Fruit fly (Drosophila melanogaster) whole organism, adult: Measurements from ENCODE around the gene a6.

ENCODE experiments used
- CG14711 ChIP-seq: fragments of 200-800 bp; sonication (Bioruptor generic); optimal IDR thresholded peaks from 2 replicates; lab custom pipeline; 2018; ENCODE audit warnings: missing biosample characterization, mild to moderate bottlenecking, missing genetic modification characterization, moderate library complexity
- CG33017 ChIP-seq: fragments of 200-800 bp; sonication (Bioruptor generic); optimal IDR thresholded peaks from 2 replicates; lab custom pipeline; 2018; ENCODE audit warnings: missing biosample characterization, mild to moderate bottlenecking, missing genetic modification characterization, moderate library complexity
- CG7101 ChIP-seq: fragments of 200-800 bp; sonication (Bioruptor generic); optimal IDR thresholded peaks from 2 replicates; lab custom pipeline; 2018; ENCODE audit warnings: missing biosample characterization, mild to moderate bottlenecking, missing genetic modification characterization, moderate library complexity
- Crg-1 ChIP-seq: fragments of 200-800 bp; sonication (Bioruptor generic); optimal IDR thresholded peaks from 2 replicates; lab custom pipeline; 2016; ENCODE audit warnings: missing biosample characterization, missing genetic modification characterization
- Hr96 ChIP-seq: fragments of 200-800 bp; sonication (Bioruptor generic); optimal IDR thresholded peaks from 2 replicates; lab custom pipeline; 2016; ENCODE audit warnings: missing biosample characterization, missing genetic modification characterization
- Mnt ChIP-seq: fragments of 200-800 bp; sonication (Bioruptor generic); optimal IDR thresholded peaks from 2 replicates; lab custom pipeline; 2016; ENCODE audit warnings: missing biosample characterization, mild to moderate bottlenecking, missing genetic modification characterization
- cic ChIP-seq: fragments of 200-800 bp; sonication (Bioruptor generic); optimal IDR thresholded peaks from 2 replicates; lab custom pipeline; 2017; ENCODE audit warnings: missing biosample characterization, mild to moderate bottlenecking, missing genetic modification characterization, moderate library complexity
- cnc ChIP-seq, 2 experiments: fragments of >200 bp; optimal IDR thresholded peaks; 2 replicates each; lab custom pipeline; 2017
- kay ChIP-seq: fragments of 200-800 bp; sonication (Bioruptor generic); peaks from one replicate; lab custom pipeline; 2016; ENCODE audit warnings: missing biosample characterization, missing genetic modification characterization, borderline replicate concordance

DNA sequence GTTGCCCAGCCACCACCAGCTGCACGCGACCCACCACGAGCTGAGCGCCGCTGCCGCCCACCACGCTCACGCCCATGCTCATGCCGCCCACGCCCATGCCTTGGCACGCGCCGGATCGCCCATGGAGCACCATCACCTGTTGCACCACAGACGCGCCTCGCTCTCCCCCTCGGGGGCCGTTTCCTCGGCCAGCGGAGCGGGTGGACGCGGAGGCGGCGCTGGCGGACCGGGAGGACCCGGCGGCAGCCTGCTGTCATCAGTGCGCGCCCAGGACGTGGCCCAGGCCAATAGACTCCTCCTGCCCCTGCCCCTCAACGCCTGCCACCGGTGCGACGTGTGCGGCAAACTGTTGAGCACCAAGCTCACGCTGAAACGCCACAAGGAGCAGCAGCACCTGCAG is 47.8 kb downstream of the a6 start:
- TF ChIP-seq Crg-1 (GFP tag; lab: Kevin White, UChicago) (no peak), cic (GFP tag; lab: Kevin White, UChicago) (no peak), CG33017 (tag; lab: Kevin White, UChicago) (no peak), Mnt (no peak), kay (GFP tag; lab: Kevin White, UChicago) (no peak), cnc (optimal IDR thresholded peaks at IDR 0.05; lab: Kevin White, UChicago) (no peak), Hr96 (GFP tag; lab: Kevin White, UChicago) (no peak), CG7101 (tag; lab: Kevin White, UChicago) (no peak), CG14711 (tag; lab: Kevin White, UChicago) (no peak)
